Worm (Caenorhabditis elegans): ENCODE results near the gene dop-4.

Gene dop-4

ce11 chrX:1319708-1320107 lies 24.7 kb downstream of the dop-4 start:
- TF ChIP-seq fos-1 (tag; optimal IDR thresholded peaks at IDR 0.05): no peak
- TF ChIP-seq lir-3 (tag; optimal IDR thresholded peaks at IDR 0.05): no peak
- 0 out of 2 replicates have a peak, but pooled peaks have one; percentile 57 for TF ChIP-seq saeg-2 (GFP tag; IDR thresholded peaks at IDR 0.05)
- TF ChIP-seq nhr-41 (GFP tag; IDR thresholded peaks at IDR 0.05): 0 out of 2 replicates have a peak, but pooled peaks have one; percentile 36
- peak; percentile 69; the same call in 1 of the 2 replicates for TF ChIP-seq tra-1 (GFP tag; IDR thresholded peaks at IDR 0.05)
- TF ChIP-seq hlh-11 (tag; optimal IDR thresholded peaks at IDR 0.05): peak; percentile 88
- TF ChIP-seq pqm-1 (tag; optimal IDR thresholded peaks at IDR 0.05): peak; percentile 25
- peak; percentile 98 for TF ChIP-seq set-16 (GFP tag; IDR thresholded peaks at IDR 0.05)
- no peak for TF ChIP-seq ces-1 (GFP tag; optimal IDR thresholded peaks at IDR 0.05)
- TF ChIP-seq daf-12 (tag; optimal IDR thresholded peaks at IDR 0.05): no peak
- TF ChIP-seq dve-1 (tag; optimal IDR thresholded peaks at IDR 0.05; ENCODE audit: insufficient read depth): peak; percentile 62
- TF ChIP-seq hlh-30 (tag; optimal IDR thresholded peaks at IDR 0.05; ENCODE audit: insufficient read depth): peak; percentile 66
- TF ChIP-seq hmg-1.1 (GFP tag; IDR thresholded peaks at IDR 0.05): peak; percentile 88
- TF ChIP-seq dmd-9 (GFP tag; IDR thresholded peaks at IDR 0.05): peak; percentile 62; the same call in 1 of the 2 replicates
- TF ChIP-seq lsy-2 (tag; optimal IDR thresholded peaks at IDR 0.05): peak in 1 of 2 experiments; percentile 26
- TF ChIP-seq aha-1 (tag): peak; percentile 42
- peak; percentile 26 for TF ChIP-seq spr-1 (tag; optimal IDR thresholded peaks at IDR 0.05)
- peak; percentile 43 for TF ChIP-seq duxl-1 (tag; optimal IDR thresholded peaks at IDR 0.05; ENCODE audit: poor library complexity)
- TF ChIP-seq mep-1 (tag; optimal IDR thresholded peaks at IDR 0.05): peak; percentile 74
- peak in 1 of 2 experiments; percentile 59 for TF ChIP-seq hif-1 (tag; optimal IDR thresholded peaks at IDR 0.05)
- peak; percentile 63 for TF ChIP-seq T26A8.4 (GFP tag; IDR thresholded peaks at IDR 0.05)
- TF ChIP-seq F37D6.2 (tag; optimal IDR thresholded peaks at IDR 0.05): peak; percentile 17
- peak; percentile 81 to 85 for TF ChIP-seq mdl-1 (tag; optimal IDR thresholded peaks at IDR 0.05)
- peak; percentile 64 for TF ChIP-seq ceh-28 (tag; optimal IDR thresholded peaks at IDR 0.05)
- TF ChIP-seq vab-7 (GFP tag; IDR thresholded peaks at IDR 0.05): 0 out of 2 replicates have a peak, but pooled peaks have one; percentile 35
- no peak for TF ChIP-seq lin-39 (tag; optimal IDR thresholded peaks at IDR 0.05)
- TF ChIP-seq F49E8.2 (tag; optimal IDR thresholded peaks at IDR 0.05; ENCODE audit: borderline replicate concordance): no peak
- TF ChIP-seq mxl-3 (GFP tag; optimal IDR thresholded peaks at IDR 0.05): peak; percentile 79
- no peak for TF ChIP-seq D1046.2 (GFP tag; IDR thresholded peaks at IDR 0.05)
- TF ChIP-seq zfp-2 (tag; optimal IDR thresholded peaks at IDR 0.05): no peak
- TF ChIP-seq nhr-28 (tag; optimal IDR thresholded peaks at IDR 0.05): peak; percentile 46
- peak; percentile 72 for TF ChIP-seq egl-43 (GFP tag; IDR thresholded peaks at IDR 0.05)
- peak; percentile 70 for TF ChIP-seq nhr-6 (tag; optimal IDR thresholded peaks at IDR 0.05)
- TF ChIP-seq daf-16 (GFP tag; optimal IDR thresholded peaks at IDR 0.05): peak; percentile 32 to 66
- peak; percentile 84 for TF ChIP-seq daf-16 (tag; optimal IDR thresholded peaks at IDR 0.05)
- TF ChIP-seq ama-1 (optimal IDR thresholded peaks at IDR 0.05): no peak
- TF ChIP-seq lim-7 (GFP tag; IDR thresholded peaks at IDR 0.05): 0 out of 2 replicates have a peak, but pooled peaks have one; percentile 43
- peak; percentile 65; the same call in 1 of the 2 replicates for TF ChIP-seq ctbp-1 (GFP tag; IDR thresholded peaks at IDR 0.05)
- TF ChIP-seq Y48G9A.11 (GFP tag; IDR thresholded peaks at IDR 0.05): no peak
- no peak for TF ChIP-seq daf-19 (GFP tag; conservative IDR thresholded peaks at IDR 0.05)
- no peak for TF ChIP-seq F10B5.3 (tag; optimal IDR thresholded peaks at IDR 0.05)
- peak; percentile 62 for TF ChIP-seq pha-4 (GFP tag; IDR thresholded peaks at IDR 0.05)
- no peak for TF ChIP-seq pha-4 (tag; optimal IDR thresholded peaks at IDR 0.05)
- peak; percentile 43 for TF ChIP-seq nhr-77 (tag; optimal IDR thresholded peaks at IDR 0.05)
- peak; percentile 80 for TF ChIP-seq php-3 (GFP tag; IDR thresholded peaks at IDR 0.05)
- peak; percentile 5 for TF ChIP-seq nhr-48 (tag; optimal IDR thresholded peaks at IDR 0.05)
- 0 out of 2 replicates have a peak, but pooled peaks have one; percentile 9 for TF ChIP-seq dmd-8 (GFP tag; IDR thresholded peaks at IDR 0.05)
- TF ChIP-seq unc-62 (GFP tag; optimal IDR thresholded peaks at IDR 0.05 in 1 of 2): no peak
- no peak for TF ChIP-seq unc-62 (tag; optimal IDR thresholded peaks at IDR 0.05)
- TF ChIP-seq nhr-42 (GFP tag; IDR thresholded peaks at IDR 0.05): no peak
- peak; percentile 78 for TF ChIP-seq mes-2 (tag; optimal IDR thresholded peaks at IDR 0.05; ENCODE audit: poor library complexity, severe bottlenecking)

Measured in whole organism, L4 larva.